Worm (Caenorhabditis elegans): ENCODE results near the gene lpin-1.

lpin-1 gene

ce11 chrV:13600882-13601281 lies 53.0 kb downstream of the lpin-1 start, which contains the start of gene rdy-2:
TSS of gene rdy-2 (minus strand) at chrV:13600982.
- TF ChIP-seq ceh-16 (tag; optimal IDR thresholded peaks at IDR 0.05) (no peak), ceh-82 (tag; optimal IDR thresholded peaks at IDR 0.05) (no peak), nhr-28 (tag; optimal IDR thresholded peaks at IDR 0.05) (no peak), nhr-23 (tag; optimal IDR thresholded peaks at IDR 0.05) (no peak), mdl-1 (tag; optimal IDR thresholded peaks at IDR 0.05) (no peak), fkh-10 (GFP tag; optimal IDR thresholded peaks at IDR 0.05) (no peak), ZK546.5 (tag; optimal IDR thresholded peaks at IDR 0.05) (no peak), nhr-237 (tag; optimal IDR thresholded peaks at IDR 0.05) (no peak), daf-12 (tag; optimal IDR thresholded peaks at IDR 0.05) (no peak), ztf-11 (tag; optimal IDR thresholded peaks at IDR 0.05) (no peak), lsy-12 (tag; optimal IDR thresholded peaks at IDR 0.05) (no peak), tbx-2 (tag; optimal IDR thresholded peaks at IDR 0.05) (no peak), fos-1 (tag; optimal IDR thresholded peaks at IDR 0.05) (no peak), nhr-76 (tag; optimal IDR thresholded peaks at IDR 0.05) (no peak)

Data from whole organism, L3 larva.